Worm (Caenorhabditis elegans) whole organism, L4 larva: ENCODE measurements around the gene C25F9.5.

Source experiments
- ceh-62 ChIP-seq: sonication (generic microtip); optimal IDR thresholded peaks from 2 replicates; lab custom pipeline; 2017; ENCODE audit warnings: missing biosample characterization, missing genetic modification characterization
- dpl-1 ChIP-seq: fragments of 150-350 bp; optimal IDR thresholded peaks from 2 replicates; lab custom pipeline; 2014; ENCODE audit warnings: missing biosample characterization, missing genetic modification reagents, missing genetic modification characterization
- hmg-1.1 ChIP-seq: fragments of 200-800 bp; sonication (Bioruptor generic); IDR thresholded peaks from 2 replicates; pipeline ENCODE4 v1.3.6; 2022; ENCODE audit warnings: missing genetic modification reagents, missing genetic modification characterization, missing compliant biosample characterization
- ztf-11 ChIP-seq: fragments of 150-350 bp; optimal IDR thresholded peaks from 2 replicates; lab custom pipeline; 2014; ENCODE audit warnings: missing biosample characterization, missing genetic modification characterization

DNA sequence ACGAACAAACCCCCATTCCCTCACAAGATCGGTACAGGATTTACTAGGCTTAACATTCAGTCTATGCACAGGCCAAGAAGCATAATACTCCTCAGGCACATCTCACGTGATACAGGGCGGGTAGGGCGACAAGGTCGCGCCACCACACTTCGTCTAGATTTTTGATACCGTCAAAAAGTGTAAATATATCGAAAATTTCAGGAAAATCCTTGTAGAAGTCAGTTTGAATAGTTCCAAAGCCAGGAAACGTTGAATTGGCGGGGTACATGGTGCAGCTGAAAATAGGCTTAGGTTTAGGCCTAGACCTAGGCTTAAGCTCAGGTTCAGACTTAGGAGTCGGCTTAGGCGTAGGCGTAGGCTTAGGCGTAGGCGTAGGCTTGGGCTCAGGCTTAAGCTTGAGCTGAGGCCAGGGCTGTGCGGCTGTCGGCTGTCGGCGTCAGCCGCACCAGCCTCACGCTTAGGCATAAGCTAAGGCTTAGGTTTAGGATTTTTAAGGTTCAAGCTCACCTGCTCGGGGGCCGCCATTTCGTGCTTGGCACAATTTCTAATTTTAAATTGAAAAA, 19.8 kb upstream of the C25F9.5 start:
- TF ChIP-seq ceh-62 (tag; lab: Kevin White, UChicago) (no peak), hmg-1.1 (no peak), ztf-11 (tag; lab: Kevin White, UChicago) (no peak), dpl-1 (no peak)
